Fruit fly (Drosophila melanogaster): ENCODE measurements around the gene CG15756.

The CG15756 gene

dm6 chrX:13561371-13561770 lies 27.2 kb downstream of the CG15756 start, which contains the start of gene CG32633:
Gene CG32633, plus strand, starts transcription at chrX:13561671.
- TF ChIP-seq CG32264 (GFP tag; optimal IDR thresholded peaks at IDR 0.05): no peak
- peak; percentile 33 for TF ChIP-seq fru (GFP tag; optimal IDR thresholded peaks at IDR 0.05)
- TF ChIP-seq Hnf4 (GFP tag; optimal IDR thresholded peaks at IDR 0.05): no peak
- no peak for TF ChIP-seq dmrt93B (GFP tag; optimal IDR thresholded peaks at IDR 0.05)
- TF ChIP-seq brk (GFP tag; optimal IDR thresholded peaks at IDR 0.05): no peak
- no peak for TF ChIP-seq rgr (GFP tag; optimal IDR thresholded peaks at IDR 0.05)
- TF ChIP-seq jim (GFP tag; optimal IDR thresholded peaks at IDR 0.05): no peak
- TF ChIP-seq br (GFP tag; optimal IDR thresholded peaks at IDR 0.05): no peak

- no peak for TF ChIP-seq pan (optimal IDR thresholded peaks at IDR 0.05)
- TF ChIP-seq dsf (GFP tag; optimal IDR thresholded peaks at IDR 0.05; ENCODE audit: borderline replicate concordance): no peak
- no peak for TF ChIP-seq dmrt93B (GFP tag; optimal IDR thresholded peaks at IDR 0.05)
- TF ChIP-seq dl (GFP tag; optimal IDR thresholded peaks at IDR 0.05; ENCODE audit: insufficient read depth in 1 of 2, partially characterized antibody in 2 of 2): no peak
- no peak for TF ChIP-seq fru (GFP tag; optimal IDR thresholded peaks at IDR 0.05)
Measured at dm6 chrX:13563042-13563441, 28.8 kb downstream of the CG15756 start.

dm6 chrX:13563483-13564443 lies 29.6 kb downstream of the CG15756 start, which contains the start of the genes CG46311 and Tpst:
Gene CG46311, plus strand, starts transcription at chrX:13563823.
Gene Tpst, plus strand, starts transcription at chrX:13563823.
- TF ChIP-seq usp (GFP tag; optimal IDR thresholded peaks at IDR 0.05) (no peak), Mio (GFP tag; optimal IDR thresholded peaks at IDR 0.05) (no peak), HLH106 (tag; optimal IDR thresholded peaks at IDR 0.05) (peak; percentile 43), tai (GFP tag; optimal IDR thresholded peaks at IDR 0.05) (peak; percentile 47), GATAd (GFP tag; optimal IDR thresholded peaks at IDR 0.05) (no peak), br (GFP tag; optimal IDR thresholded peaks at IDR 0.05) (peak; percentile 35), sv (GFP tag; optimal IDR thresholded peaks at IDR 0.05) (peak; percentile 24), Dif (GFP tag; optimal IDR thresholded peaks at IDR 0.05; ENCODE audit: partially characterized antibody) (peak; percentile 44), OdsH (GFP tag; optimal IDR thresholded peaks at IDR 0.05) (peak; percentile 53), Hr83 (GFP tag; optimal IDR thresholded peaks at IDR 0.05; ENCODE audit: poor library complexity, severe bottlenecking) (peak; percentile 9), ey (GFP tag; optimal IDR thresholded peaks at IDR 0.05) (peak; percentile 28), Rel (GFP tag; optimal IDR thresholded peaks at IDR 0.05) (no peak), Rel (tag; optimal IDR thresholded peaks at IDR 0.05) (peak; percentile 50), Myc (optimal IDR thresholded peaks at IDR 0.05) (peak; percentile 71), foxo (GFP tag; optimal IDR thresholded peaks at IDR 0.05) (peak in 1 of 2 experiments; percentile 71), h (GFP tag; optimal IDR thresholded peaks at IDR 0.05) (peak; percentile 54), psq (GFP tag; optimal IDR thresholded peaks at IDR 0.05) (peak; percentile 41), Sp1 (GFP tag; optimal IDR thresholded peaks at IDR 0.05) (peak; percentile 49), Jra (GFP tag; optimal IDR thresholded peaks at IDR 0.05) (peak; percentile 1), CG9705 (GFP tag; optimal IDR thresholded peaks at IDR 0.05) (peak; percentile 22), dsf (GFP tag; optimal IDR thresholded peaks at IDR 0.05; ENCODE audit: borderline replicate concordance) (no peak), rgr (GFP tag; optimal IDR thresholded peaks at IDR 0.05) (peak; percentile 46), Hnf4 (GFP tag; optimal IDR thresholded peaks at IDR 0.05) (peak; percentile 48), fru (GFP tag; optimal IDR thresholded peaks at IDR 0.05) (peak; percentile 40), Hr78 (GFP tag; optimal IDR thresholded peaks at IDR 0.05) (no peak)

- TF ChIP-seq Hr78 (GFP tag; optimal IDR thresholded peaks at IDR 0.05): no peak
- TF ChIP-seq woc (GFP tag; optimal IDR thresholded peaks at IDR 0.05): no peak
- TF ChIP-seq dsf (GFP tag; optimal IDR thresholded peaks at IDR 0.05; ENCODE audit: borderline replicate concordance): no peak
- no peak for TF ChIP-seq usp (GFP tag; optimal IDR thresholded peaks at IDR 0.05)
- no peak for TF ChIP-seq CG9705 (GFP tag; optimal IDR thresholded peaks at IDR 0.05)
- no peak for TF ChIP-seq jim (GFP tag; optimal IDR thresholded peaks at IDR 0.05)
- TF ChIP-seq N (GFP tag; optimal IDR thresholded peaks at IDR 0.05): no peak
Measured at dm6 chrX:13565490-13566156, 31.4 kb downstream of the CG15756 start.

All from whole organism, wandering third instar larva.